Fruit fly (Drosophila melanogaster): ENCODE data around the gene mei-38.

The mei-38 gene

DNA sequence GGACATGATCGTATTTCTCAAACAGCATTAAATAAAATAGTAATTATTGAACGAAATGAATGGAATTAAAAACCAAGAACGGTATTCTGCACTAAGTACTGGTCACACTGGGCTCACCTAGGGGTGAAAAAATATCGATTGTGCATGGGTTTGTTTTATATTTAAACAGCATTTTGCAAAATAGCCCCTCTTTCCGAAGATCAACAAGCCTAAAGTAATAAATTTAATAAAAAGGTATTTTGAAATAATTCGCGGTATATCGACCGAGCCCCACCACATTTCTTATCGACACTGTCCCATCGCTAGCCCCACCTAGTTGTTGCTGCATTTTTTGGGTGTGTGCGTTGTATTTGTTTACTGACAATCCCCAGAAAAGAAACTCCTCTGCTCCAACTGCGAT lies 6.3 kb upstream of the mei-38 start, which contains the start of gene pck (continued):
- no peak for TF ChIP-seq ac (GFP tag; optimal IDR thresholded peaks at IDR 0.05)
- TF ChIP-seq H15 (GFP tag; IDR thresholded peaks at IDR 0.05), result peak; percentile 34; the same call in 1 of the 3 replicates
- TF ChIP-seq CG12071 (GFP tag; optimal IDR thresholded peaks at IDR 0.05), result no peak
- TF ChIP-seq CG11398 (GFP tag; optimal IDR thresholded peaks at IDR 0.05), result peak; percentile 40
- peak; percentile 41; the same call in 1 of the 2 replicates for TF ChIP-seq hbn (GFP tag; IDR thresholded peaks at IDR 0.05; ENCODE audit: partially characterized antibody)
- TF ChIP-seq ewg (GFP tag; optimal IDR thresholded peaks at IDR 0.05), result peak; percentile 36
- TF ChIP-seq CG4820 (GFP tag; optimal IDR thresholded peaks at IDR 0.05), result peak; percentile 64
- TF ChIP-seq hth (optimal IDR thresholded peaks at IDR 0.05), result no peak
- peak; percentile 55 for TF ChIP-seq ttk (GFP tag; IDR thresholded peaks at IDR 0.05)
- TF ChIP-seq nau (GFP tag; optimal IDR thresholded peaks at IDR 0.05), result no peak
- TF ChIP-seq her (GFP tag; optimal IDR thresholded peaks at IDR 0.05), result no peak
- TF ChIP-seq ind (GFP tag; optimal IDR thresholded peaks at IDR 0.05), result peak; percentile 74
- no peak; the same call in 2 of the 3 replicates for TF ChIP-seq CG14050 (GFP tag; IDR thresholded peaks at IDR 0.05)
- no peak for TF ChIP-seq Trl (optimal IDR thresholded peaks at IDR 0.05)
- peak; percentile 68 for TF ChIP-seq Trl (GFP tag; optimal IDR thresholded peaks at IDR 0.05)
- peak; percentile 75 for TF ChIP-seq MESR4 (GFP tag; optimal IDR thresholded peaks at IDR 0.05)
- no peak for TF ChIP-seq fd3F (GFP tag; optimal IDR thresholded peaks at IDR 0.05)
- TF ChIP-seq Antp (GFP tag; optimal IDR thresholded peaks at IDR 0.05), result peak; percentile 63
- peak; percentile 48; the same call in 1 of the 3 replicates for TF ChIP-seq CG17361 (GFP tag; IDR thresholded peaks at IDR 0.05)
- TF ChIP-seq Awh (GFP tag; IDR thresholded peaks at IDR 0.05), result 0 out of 2 replicates have a peak, but pooled peaks have one; percentile 33
- TF ChIP-seq CG13775 (GFP tag; optimal IDR thresholded peaks at IDR 0.05), result peak; percentile 69
- peak; percentile 62 for TF ChIP-seq CG10959 (GFP tag; IDR thresholded peaks at IDR 0.05)
- no peak for TF ChIP-seq bbx (GFP tag; IDR thresholded peaks at IDR 0.05; ENCODE audit: partially characterized antibody)
- peak; percentile 40 for TF ChIP-seq PHDP (tag; optimal IDR thresholded peaks at IDR 0.05)
- TF ChIP-seq Neu2 (GFP tag; optimal IDR thresholded peaks at IDR 0.05; ENCODE audit: borderline replicate concordance), result peak; percentile 1
- TF ChIP-seq inv (GFP tag; IDR thresholded peaks at IDR 0.05; ENCODE audit: partially characterized antibody), result 0 out of 2 replicates have a peak, but pooled peaks have one; percentile 25
- peak; percentile 77 for TF ChIP-seq trem (tag; optimal IDR thresholded peaks at IDR 0.05)
- peak; percentile 70 for TF ChIP-seq CG2712 (tag; optimal IDR thresholded peaks at IDR 0.05)
- peak; percentile 24 for TF ChIP-seq CG3163 (GFP tag; optimal IDR thresholded peaks at IDR 0.05)
- TF ChIP-seq sug (tag; optimal IDR thresholded peaks at IDR 0.05), result peak; percentile 40
- peak; percentile 36 for TF ChIP-seq CG1792 (GFP tag; optimal IDR thresholded peaks at IDR 0.05)
- peak; percentile 74 for TF ChIP-seq lab (GFP tag; optimal IDR thresholded peaks at IDR 0.05)
- TF ChIP-seq pfk (GFP tag; optimal IDR thresholded peaks at IDR 0.05), result no peak
- peak; percentile 41 for TF ChIP-seq CG17802 (tag; optimal IDR thresholded peaks at IDR 0.05)
- TF ChIP-seq ken (GFP tag; IDR thresholded peaks at IDR 0.05), result peak; percentile 73
- no peak for TF ChIP-seq CG4707 (GFP tag; optimal IDR thresholded peaks at IDR 0.05)
- peak; percentile 50 for TF ChIP-seq jumu (GFP tag; optimal IDR thresholded peaks at IDR 0.05)
- peak; percentile 83 for TF ChIP-seq CG15514 (GFP tag; optimal IDR thresholded peaks at IDR 0.05)
- TF ChIP-seq MBD-R2 (GFP tag; IDR thresholded peaks at IDR 0.05), result peak; percentile 86
- TF ChIP-seq toy (GFP tag; IDR thresholded peaks at IDR 0.05), result no peak
- peak; percentile 1 for TF ChIP-seq CG17912 (GFP tag; optimal IDR thresholded peaks at IDR 0.05)
- TF ChIP-seq CrebB (tag; optimal IDR thresholded peaks at IDR 0.05), result no peak
- TF ChIP-seq fd64A (GFP tag; optimal IDR thresholded peaks at IDR 0.05), result no peak
- peak; percentile 33 for TF ChIP-seq nerfin-1 (tag; optimal IDR thresholded peaks at IDR 0.05)
- TF ChIP-seq CG16815 (GFP tag; optimal IDR thresholded peaks at IDR 0.05), result peak; percentile 19
- peak; percentile 51 for TF ChIP-seq caup (GFP tag; optimal IDR thresholded peaks at IDR 0.05; ENCODE audit: severe bottlenecking)
- TF ChIP-seq Hmr (GFP tag; optimal IDR thresholded peaks at IDR 0.05), result peak; percentile 51
- peak; percentile 54 for TF ChIP-seq CG18476 (GFP tag; optimal IDR thresholded peaks at IDR 0.05)
- TF ChIP-seq Rx (GFP tag; IDR thresholded peaks at IDR 0.05), result peak; percentile 50; the same call in 1 of the 2 replicates
- TF ChIP-seq CG4360 (GFP tag; IDR thresholded peaks at IDR 0.05), result peak; percentile 32; the same call in 1 of the 2 replicates
